Worm (Caenorhabditis elegans): ENCODE measurements around the gene M03B6.1.
A peak's percentile ranks its signal among the peaks of the same experiment; 100 is the strongest.

Gene M03B6.1

ce11 chrX:13843676-13844075 lies 2.3 kb downstream of the M03B6.1 start, which contains the start of gene M03B6.5:
TSS of gene M03B6.5 (plus strand) at chrX:13843976.
- TF ChIP-seq tbx-9 (tag; optimal IDR thresholded peaks at IDR 0.05; ENCODE audit: borderline replicate concordance) (no peak), lsy-27 (tag; optimal IDR thresholded peaks at IDR 0.05; ENCODE audit: borderline replicate concordance, insufficient read depth) (no peak), somi-1 (GFP tag; optimal IDR thresholded peaks at IDR 0.05) (no peak), K11D2.4 (GFP tag; IDR thresholded peaks at IDR 0.05) (no peak), rec-8 (tag; optimal IDR thresholded peaks at IDR 0.05) (no peak), lag-1 (GFP tag; IDR thresholded peaks at IDR 0.05) (no peak), rpc-1 (optimal IDR thresholded peaks at IDR 0.05) (no peak), rpc-1 (tag; optimal IDR thresholded peaks at IDR 0.05) (no peak), Y79H2A.3 (GFP tag; conservative IDR thresholded peaks at IDR 0.05) (no peak), B0261.1 (tag; optimal IDR thresholded peaks at IDR 0.05) (no peak), snpc-3.4 (tag; optimal IDR thresholded peaks at IDR 0.05) (no peak)

ce11 chrX:13846024-13846423 lies 4.6 kb downstream of the M03B6.1 start:
- TF ChIP-seq F22D6.2 (tag; optimal IDR thresholded peaks at IDR 0.05) (no peak), bed-1 (GFP tag; IDR thresholded peaks at IDR 0.05) (no peak), dpff-1 (tag; optimal IDR thresholded peaks at IDR 0.05) (no peak), atf-7 (tag; optimal IDR thresholded peaks at IDR 0.05) (no peak), hrde-1 (tag; optimal IDR thresholded peaks at IDR 0.05; ENCODE audit: borderline replicate concordance) (no peak), Y56A3A.18 (GFP tag; IDR thresholded peaks at IDR 0.05) (no peak), snpc-3.4 (tag; optimal IDR thresholded peaks at IDR 0.05) (no peak), lsl-1 (GFP tag; optimal IDR thresholded peaks at IDR 0.05) (no peak), hmg-20 (GFP tag; IDR thresholded peaks at IDR 0.05) (no peak), nfya-1 (tag; optimal IDR thresholded peaks at IDR 0.05; ENCODE audit: borderline replicate concordance, insufficient read depth) (no peak)

DNA sequence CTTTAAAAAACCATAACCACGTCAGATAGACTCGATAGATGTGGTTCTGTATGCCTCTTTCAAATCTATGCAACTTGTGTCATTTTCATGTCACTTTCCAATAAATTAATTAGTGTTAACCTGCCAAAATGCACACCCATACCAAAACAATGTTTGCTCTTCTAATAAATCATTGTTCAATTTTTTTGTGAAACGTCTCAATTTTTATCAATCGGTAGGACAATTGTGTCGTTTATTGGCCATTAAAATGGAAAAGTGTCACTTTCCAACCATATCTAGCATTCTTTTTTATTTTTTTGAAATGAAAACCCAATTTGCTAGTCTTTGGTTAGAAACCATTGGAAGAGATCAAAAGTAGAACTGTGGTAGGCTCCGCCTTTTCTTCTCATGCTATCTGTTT lies 8.9 kb downstream of the M03B6.1 start:
- TF ChIP-seq nhr-80 (tag; optimal IDR thresholded peaks at IDR 0.05): peak; percentile 65
- TF ChIP-seq F10E7.11 (tag; optimal IDR thresholded peaks at IDR 0.05): no peak

ce11 chrX:13851590-13851989 lies 10.2 kb downstream of the M03B6.1 start:
- TF ChIP-seq T26A5.8 (tag; optimal IDR thresholded peaks at IDR 0.05): no peak
- no peak for TF ChIP-seq snpc-1.3 (tag; optimal IDR thresholded peaks at IDR 0.05; ENCODE audit: insufficient read depth)
- no peak for TF ChIP-seq mes-4 (tag; optimal IDR thresholded peaks at IDR 0.05)

ce11 chrX:13852606-13853005 lies 11.2 kb downstream of the M03B6.1 start, which contains the start of gene mct-3:
TSS of gene mct-3 (plus strand) at chrX:13852906.
- TF ChIP-seq chd-7 (tag; optimal IDR thresholded peaks at IDR 0.05) (no peak), K11D2.4 (GFP tag; IDR thresholded peaks at IDR 0.05) (no peak), F22D6.2 (tag; optimal IDR thresholded peaks at IDR 0.05) (no peak), tbx-9 (tag; optimal IDR thresholded peaks at IDR 0.05; ENCODE audit: borderline replicate concordance) (no peak), nhr-90 (tag; optimal IDR thresholded peaks at IDR 0.05) (no peak), B0019.2 (GFP tag; conservative IDR thresholded peaks at IDR 0.05) (no peak), ekl-4 (GFP tag; IDR thresholded peaks at IDR 0.05) (no peak), aptf-3 (GFP tag; IDR thresholded peaks at IDR 0.05) (no peak), bed-2 (GFP tag; IDR thresholded peaks at IDR 0.05) (no peak), pha-4 (tag; optimal IDR thresholded peaks at IDR 0.05) (no peak), hmg-1.2 (GFP tag; IDR thresholded peaks at IDR 0.05) (no peak)

Measured in whole organism, young adult.